Worm (Caenorhabditis elegans) whole organism, midembryonic: ENCODE data around the gene F36H1.12.

Experiments used
- T22C8.4 ChIP-seq: fragments of 200-800 bp; sonication (Bioruptor generic); IDR thresholded peaks from 2 replicates; pipeline ENCODE4 v1.3.6; 2022; ENCODE audit warnings: missing genetic modification characterization, missing compliant biosample characterization
- flt-1 ChIP-seq: fragments of 200-800 bp; sonication (Bioruptor generic); IDR thresholded peaks from 2 replicates; pipeline ENCODE4 v1.3.6; 2022; ENCODE audit warnings: missing genetic modification characterization, missing compliant biosample characterization
- ztf-29 ChIP-seq: fragments of 200-800 bp; sonication (Bioruptor generic); IDR thresholded peaks from 2 replicates; pipeline ENCODE4 v1.3.6; 2022; ENCODE audit warnings: missing genetic modification reagents, missing genetic modification characterization, missing compliant biosample characterization

DNA sequence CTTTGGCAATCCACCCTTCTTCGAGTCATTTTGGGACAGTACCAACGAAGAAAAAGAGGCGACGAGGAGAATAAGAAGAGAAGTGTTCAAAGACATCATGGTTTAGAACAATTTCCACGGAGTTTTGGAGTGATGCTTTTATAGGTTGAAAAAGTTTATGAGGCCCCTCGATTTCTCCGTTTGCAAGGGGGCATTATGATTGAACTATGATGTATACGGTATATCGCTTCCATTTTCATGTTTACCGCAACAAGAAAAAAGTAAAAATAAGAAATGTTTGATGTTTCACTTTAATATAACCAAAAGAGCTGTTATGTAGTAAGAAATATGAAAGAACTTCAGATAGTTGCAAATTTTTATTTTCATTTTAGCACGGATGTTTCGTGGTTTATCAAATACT, 47.9 kb upstream of the F36H1.12 start, which contains the start of gene srlf-18:
- TF ChIP-seq T22C8.4 (no peak), ztf-29 (GFP tag; lab: Robert Waterston, UW) (no peak), flt-1 (GFP tag; lab: Robert Waterston, UW) (no peak)
